Worm (Caenorhabditis elegans) whole organism, L4 larva: ENCODE measurements around the gene sam-4.

Experiments used
- ama-1 ChIP-seq: fragments of 150-350 bp; optimal IDR thresholded peaks from 2 replicates; lab custom pipeline; 2014; ENCODE audit warnings: inconsistent platforms, mixed read lengths
- ceh-32 ChIP-seq: sonication (generic microtip); optimal IDR thresholded peaks from 2 replicates; lab custom pipeline; 2016; ENCODE audit warnings: mild to moderate bottlenecking, missing genetic modification characterization, missing compliant biosample characterization; ENCODE audit not compliant: poor library complexity
- lin-1 ChIP-seq: fragments of 200-800 bp; sonication (Bioruptor generic); IDR thresholded peaks from 2 replicates; pipeline ENCODE4 v1.3.6; 2022; ENCODE audit warnings: missing genetic modification reagents, missing genetic modification characterization, missing compliant biosample characterization
- lin-13 ChIP-seq: fragments of 150-350 bp; optimal IDR thresholded peaks from 2 replicates; lab custom pipeline; 2014; ENCODE audit warnings: missing biosample characterization, missing genetic modification reagents, missing genetic modification characterization
- php-3 ChIP-seq: fragments of 200-800 bp; sonication (Bioruptor generic); IDR thresholded peaks from 2 replicates; pipeline ENCODE4 v1.3.6; 2022; ENCODE audit warnings: missing genetic modification reagents, missing genetic modification characterization, missing compliant biosample characterization
- vab-7 ChIP-seq: fragments of 200-800 bp; sonication (Bioruptor generic); IDR thresholded peaks from 2 replicates; pipeline ENCODE4 v1.3.6; 2022; ENCODE audit warnings: missing genetic modification reagents, missing genetic modification characterization, missing compliant biosample characterization

- TF ChIP-seq php-3 (no peak), ama-1 (no peak), ceh-32 (tag; lab: Kevin White, UChicago) (no peak), lin-13 (GFP tag; lab: Kevin White, UChicago) (no peak), lin-1 (GFP tag; lab: Robert Waterston, UW) (no peak), vab-7 (GFP tag; lab: Robert Waterston, UW) (no peak)
Measured at ce11 chrII:5604441-5604840, 44.6 kb downstream of the sam-4 start.
